Worm (Caenorhabditis elegans) whole organism, L1 larva: ENCODE measurements around the gene Y57G11B.5.

Experiments
- C16A3.4 ChIP-seq: fragments of 150-350 bp; optimal IDR thresholded peaks from 2 replicates; lab custom pipeline; 2014; ENCODE audit warnings: missing biosample characterization, missing genetic modification characterization
- aha-1 ChIP-seq: fragments of 150-350 bp; optimal IDR thresholded peaks from 2 replicates; lab custom pipeline; 2014; ENCODE audit warnings: missing biosample characterization, missing genetic modification characterization
- alr-1 ChIP-seq: fragments of 200-800 bp; sonication (Bioruptor generic); optimal IDR thresholded peaks from 2 replicates; lab custom pipeline; 2018; ENCODE audit warnings: borderline replicate concordance, mild to moderate bottlenecking, missing genetic modification characterization, missing compliant biosample characterization
- ama-1 ChIP-seq: fragments of 150-350 bp; optimal IDR thresholded peaks from 2 replicates; lab custom pipeline; 2014
- blmp-1 ChIP-seq: fragments of 150-350 bp; optimal IDR thresholded peaks from 2 replicates; lab custom pipeline; 2014; ENCODE audit warnings: missing biosample characterization, missing genetic modification characterization
- ceh-90 ChIP-seq: sonication (generic microtip); optimal IDR thresholded peaks from 2 replicates; lab custom pipeline; 2016; ENCODE audit warnings: missing genetic modification characterization, missing compliant biosample characterization
- efl-1 ChIP-seq, 4 experiments: fragments of 150-350 bp; optimal IDR thresholded peaks in 3 of 4; peaks in 1 of 4; 1 replicate in 1 of 4; 2 replicates in 3 of 4; lab custom pipeline; 2014; ENCODE audit warnings: missing biosample characterization in 2 of 4, missing genetic modification characterization in 2 of 4, missing genetic modification reagents in 2 of 4
- egl-27 ChIP-seq, 2 experiments: fragments of 150-350 bp in 1 of 2; sonication (generic microtip); optimal IDR thresholded peaks; 3 replicates each; lab custom pipeline; 2017 to 2018; ENCODE audit warnings: missing biosample characterization in 2 of 2, missing genetic modification characterization in 2 of 2, missing genetic modification reagents in 2 of 2
- elt-2 ChIP-seq: sonication (generic microtip); optimal IDR thresholded peaks from 2 replicates; lab custom pipeline; 2016; ENCODE audit warnings: missing genetic modification characterization, mild to moderate bottlenecking, inconsistent platforms, missing compliant biosample characterization, missing genetic modification reagents
- elt-3 ChIP-seq, 6 experiments: fragments of 150-350 bp in 1 of 6; sonication (generic microtip); optimal IDR thresholded peaks; 2 replicates each; lab custom pipeline; 2017 to 2018; ENCODE audit warnings: missing biosample characterization in 6 of 6, missing genetic modification characterization in 6 of 6, inconsistent platforms in 1 of 6
- fkh-10 ChIP-seq: sonication (generic microtip); optimal IDR thresholded peaks from 2 replicates; lab custom pipeline; 2017; ENCODE audit warnings: missing biosample characterization, missing genetic modification reagents, missing genetic modification characterization
- fos-1 ChIP-seq: fragments of 150-350 bp; optimal IDR thresholded peaks from 2 replicates; lab custom pipeline; 2014; ENCODE audit warnings: missing biosample characterization, missing genetic modification characterization
- grh-1 ChIP-seq: fragments of 200-800 bp; sonication (Bioruptor generic); IDR thresholded peaks from 2 replicates; pipeline ENCODE4 v1.3.6; 2022; ENCODE audit warnings: missing genetic modification reagents, missing genetic modification characterization, missing compliant biosample characterization
- hlh-17 ChIP-seq: fragments of 200-800 bp; sonication (Bioruptor generic); optimal IDR thresholded peaks from 2 replicates; lab custom pipeline; 2018; ENCODE audit warnings: missing genetic modification characterization, mild to moderate bottlenecking, missing compliant biosample characterization, moderate library complexity, borderline replicate concordance
- hlh-4 ChIP-seq: sonication (generic microtip); optimal IDR thresholded peaks from 2 replicates; lab custom pipeline; 2016; ENCODE audit warnings: mild to moderate bottlenecking, missing genetic modification characterization, missing compliant biosample characterization
- hpl-2 ChIP-seq: fragments of 150-350 bp; optimal IDR thresholded peaks from 2 replicates; lab custom pipeline; 2014; ENCODE audit warnings: missing biosample characterization, missing genetic modification reagents, missing genetic modification characterization
- irx-1 ChIP-seq: sonication (generic microtip); optimal IDR thresholded peaks from 2 replicates; lab custom pipeline; 2016; ENCODE audit warnings: missing genetic modification characterization, missing compliant biosample characterization
- isw-1 ChIP-seq: fragments of 200-800 bp; sonication (Bioruptor generic); IDR thresholded peaks from 2 replicates; pipeline ENCODE4 v1.3.6; 2022; ENCODE audit warnings: missing genetic modification characterization, missing compliant biosample characterization
- jun-1 ChIP-seq: fragments of 150-350 bp; optimal IDR thresholded peaks from 2 replicates; lab custom pipeline; 2014; ENCODE audit warnings: missing biosample characterization, missing genetic modification reagents, missing genetic modification characterization
- lin-14 ChIP-seq: fragments of 200-800 bp; sonication (Bioruptor generic); optimal IDR thresholded peaks from 2 replicates; lab custom pipeline; 2018; ENCODE audit warnings: mild to moderate bottlenecking, missing genetic modification characterization, moderate library complexity, missing compliant biosample characterization
- lin-15B ChIP-seq: fragments of 150-350 bp; sonication (generic microtip); optimal IDR thresholded peaks from 3 replicates; lab custom pipeline; 2014; ENCODE audit warnings: missing biosample characterization, missing genetic modification characterization
- lin-35 ChIP-seq, 2 experiments: fragments of 150-350 bp; optimal IDR thresholded peaks; 2 replicates each; lab custom pipeline; 2014; ENCODE audit warnings: missing biosample characterization in 2 of 2, missing genetic modification characterization in 2 of 2, missing genetic modification reagents in 2 of 2
- mdl-1 ChIP-seq, 2 experiments: fragments of 150-350 bp; optimal IDR thresholded peaks; 2 replicates each; lab custom pipeline; 2014 to 2017; ENCODE audit warnings: missing biosample characterization in 2 of 2, missing genetic modification characterization in 2 of 2, inconsistent platforms in 1 of 2
- mep-1 ChIP-seq: fragments of 150-350 bp; optimal IDR thresholded peaks from 2 replicates; lab custom pipeline; 2014; ENCODE audit warnings: missing biosample characterization, missing genetic modification characterization
- nhr-12 ChIP-seq: sonication (generic microtip); optimal IDR thresholded peaks from 2 replicates; lab custom pipeline; 2017; ENCODE audit warnings: missing biosample characterization, missing genetic modification characterization
- nhr-20 ChIP-seq: sonication (generic microtip); optimal IDR thresholded peaks from 2 replicates; lab custom pipeline; 2016; ENCODE audit warnings: mild to moderate bottlenecking, missing genetic modification characterization, missing compliant biosample characterization
- nhr-28 ChIP-seq: fragments of 150-350 bp; optimal IDR thresholded peaks from 2 replicates; lab custom pipeline; 2014; ENCODE audit warnings: missing biosample characterization, missing genetic modification characterization
- nhr-71 ChIP-seq: sonication (generic microtip); optimal IDR thresholded peaks from 2 replicates; lab custom pipeline; 2016; ENCODE audit warnings: mild to moderate bottlenecking, missing genetic modification characterization, moderate library complexity, missing compliant biosample characterization
- nhr-85 ChIP-seq: sonication (generic microtip); peaks from one replicate; lab custom pipeline; 2016; ENCODE audit warnings: missing genetic modification characterization, inconsistent platforms, missing compliant biosample characterization
- nhr-90 ChIP-seq: sonication (generic microtip); optimal IDR thresholded peaks from 2 replicates; lab custom pipeline; 2016; ENCODE audit warnings: mild to moderate bottlenecking, missing genetic modification characterization, missing compliant biosample characterization; ENCODE audit not compliant: poor library complexity
- pag-3 ChIP-seq: sonication (generic microtip); optimal IDR thresholded peaks from 2 replicates; lab custom pipeline; 2017; ENCODE audit warnings: missing genetic modification characterization, mild to moderate bottlenecking, missing compliant biosample characterization, antibody characterized with exemption, borderline replicate concordance; ENCODE audit not compliant: insufficient read depth
- rnt-1 ChIP-seq: sonication (generic microtip); optimal IDR thresholded peaks from 2 replicates; lab custom pipeline; 2016; ENCODE audit warnings: mild to moderate bottlenecking, missing genetic modification characterization, moderate library complexity, missing compliant biosample characterization
- skn-1 ChIP-seq: fragments of 150-350 bp; optimal IDR thresholded peaks from 2 replicates; lab custom pipeline; 2014; ENCODE audit warnings: missing biosample characterization, missing genetic modification characterization
- snpc-4 ChIP-seq: fragments of 150-350 bp; optimal IDR thresholded peaks from 2 replicates; lab custom pipeline; 2014; ENCODE audit warnings: missing biosample characterization, missing genetic modification characterization
- snu-23 ChIP-seq: sonication (generic microtip); optimal IDR thresholded peaks from 2 replicates; lab custom pipeline; 2016; ENCODE audit warnings: missing genetic modification characterization, missing compliant biosample characterization
- tbx-2 ChIP-seq: sonication (generic microtip); optimal IDR thresholded peaks from 2 replicates; lab custom pipeline; 2016; ENCODE audit warnings: missing genetic modification characterization, missing compliant biosample characterization
- tlp-1 ChIP-seq: fragments of 150-350 bp; optimal IDR thresholded peaks from 2 replicates; lab custom pipeline; 2014; ENCODE audit warnings: missing biosample characterization, missing genetic modification characterization
- unc-130 ChIP-seq: fragments of 150-350 bp; optimal IDR thresholded peaks from 2 replicates; lab custom pipeline; 2017; ENCODE audit warnings: missing biosample characterization, missing genetic modification characterization, inconsistent platforms
- zag-1 ChIP-seq: fragments of 150-350 bp; optimal IDR thresholded peaks from 2 replicates; lab custom pipeline; 2014; ENCODE audit warnings: missing biosample characterization, missing genetic modification characterization
- ztf-11 ChIP-seq, 2 experiments: sonication (generic microtip); optimal IDR thresholded peaks; 2 replicates each; lab custom pipeline; 2016 to 2017; ENCODE audit warnings: missing genetic modification characterization in 2 of 2, missing biosample characterization in 1 of 2, missing compliant biosample characterization in 1 of 2

Gene Y57G11B.5

DNA sequence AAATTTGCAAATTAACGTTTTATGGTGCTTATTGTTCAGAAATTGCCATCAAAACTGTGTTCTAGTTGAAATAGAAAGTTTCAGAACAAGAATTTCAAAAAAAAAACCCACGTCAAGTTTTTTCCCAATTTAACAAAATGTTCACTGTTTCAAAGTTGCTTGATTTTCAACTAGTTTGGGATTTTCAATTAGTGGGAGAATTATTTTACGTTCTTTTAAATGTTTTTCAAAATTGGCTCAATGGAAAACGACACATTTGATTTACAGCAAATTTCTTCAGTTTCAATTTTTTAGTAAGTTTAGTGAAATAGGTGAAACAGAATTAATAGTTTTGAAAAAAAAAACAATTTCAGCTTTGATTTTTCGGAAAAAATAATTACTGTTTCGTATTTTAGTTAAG lies 34.0 kb downstream of the Y57G11B.5 start:
- TF ChIP-seq efl-1 (optimal IDR thresholded peaks at IDR 0.05; lab: Kevin White, UChicago) (no peak), efl-1 (GFP tag; optimal IDR thresholded peaks at IDR 0.05 in 1 of 2; lab: Kevin White, UChicago) (peak in 1 of 2 experiments; percentile 54), pag-3 (tag; lab: Kevin White, UChicago) (no peak)

DNA sequence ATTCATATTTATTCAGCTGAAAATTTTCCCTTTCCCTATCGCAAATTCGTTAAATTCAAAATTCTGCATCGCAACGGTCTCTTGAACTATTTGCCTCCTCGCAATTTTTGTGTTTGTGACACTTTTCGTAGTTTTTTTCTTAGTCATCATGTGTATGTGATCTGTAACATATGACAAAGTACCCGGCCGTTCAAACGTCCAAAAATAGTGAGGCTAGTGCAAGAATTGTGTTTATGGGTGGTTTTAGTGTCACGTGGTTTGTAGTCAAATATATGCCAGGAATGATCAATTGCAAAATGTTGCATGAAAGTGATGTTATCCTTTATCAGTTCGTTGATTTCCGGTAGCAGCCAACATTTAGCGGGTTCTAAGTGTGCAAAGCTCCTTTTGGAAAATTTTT lies 35.2 kb downstream of the Y57G11B.5 start:
- TF ChIP-seq hlh-4 (tag; lab: Kevin White, UChicago) = no peak
- TF ChIP-seq ama-1 (lab: Kevin White, UChicago) = no peak
- TF ChIP-seq snu-23 (GFP tag; lab: Kevin White, UChicago) = peak; percentile 30
- peak; percentile 56 for TF ChIP-seq nhr-71
- peak in 1 of 2 experiments; percentile 8 for TF ChIP-seq mdl-1 (tag; optimal IDR thresholded peaks at IDR 0.05; lab: Kevin White, UChicago)
- TF ChIP-seq nhr-90 (tag; lab: Kevin White, UChicago) = peak; percentile 1
- no peak for TF ChIP-seq C16A3.4 (tag; lab: Kevin White, UChicago)
- no peak for TF ChIP-seq tbx-2 (tag; lab: Kevin White, UChicago)
- peak; percentile 24 for TF ChIP-seq lin-14 (GFP tag; lab: Kevin White, UChicago)
- TF ChIP-seq jun-1 (tag; lab: Kevin White, UChicago) = peak; percentile 37
- no peak for TF ChIP-seq aha-1
- TF ChIP-seq lin-35 (GFP tag; optimal IDR thresholded peaks at IDR 0.05; lab: Kevin White, UChicago) = peak in 1 of 2 experiments; percentile 69
- TF ChIP-seq skn-1 (tag; lab: Kevin White, UChicago) = peak; percentile 72
- TF ChIP-seq hpl-2 (GFP tag; lab: Kevin White, UChicago) = no peak
- peak; percentile 84 for TF ChIP-seq nhr-85
- TF ChIP-seq snpc-4 (tag; lab: Kevin White, UChicago) = no peak
- TF ChIP-seq nhr-20 (tag; lab: Kevin White, UChicago) = peak; percentile 68
- TF ChIP-seq tlp-1 (tag; lab: Kevin White, UChicago) = no peak
- TF ChIP-seq rnt-1 (tag; lab: Kevin White, UChicago) = no peak
- TF ChIP-seq elt-2 = peak; percentile 18
- no peak for TF ChIP-seq egl-27 (tag; optimal IDR thresholded peaks at IDR 0.05; lab: Kevin White, UChicago)
- TF ChIP-seq alr-1 (tag; lab: Kevin White, UChicago) = no peak
- TF ChIP-seq isw-1 (GFP tag; lab: Robert Waterston, UW) = no peak
- TF ChIP-seq elt-3 (tag; optimal IDR thresholded peaks at IDR 0.05; lab: Kevin White, UChicago) = peak in 1 of 6 experiments; percentile 22
- no peak for TF ChIP-seq nhr-28 (tag; lab: Kevin White, UChicago)
- TF ChIP-seq ztf-11 (tag; optimal IDR thresholded peaks at IDR 0.05; lab: Kevin White, UChicago) = no peak
- no peak for TF ChIP-seq zag-1 (tag; lab: Kevin White, UChicago)
- no peak for TF ChIP-seq nhr-12 (tag; lab: Kevin White, UChicago)
- peak; percentile 19 for TF ChIP-seq blmp-1 (tag; lab: Kevin White, UChicago)
- TF ChIP-seq mep-1 (tag; lab: Kevin White, UChicago) = peak; percentile 33
- no peak for TF ChIP-seq hlh-17 (GFP tag; lab: Kevin White, UChicago)
- TF ChIP-seq fkh-10 = no peak
- TF ChIP-seq grh-1 (GFP tag; lab: Robert Waterston, UW) = no peak
- no peak for TF ChIP-seq fos-1
- no peak for TF ChIP-seq ceh-90 (tag; lab: Kevin White, UChicago)
- no peak for TF ChIP-seq unc-130
- no peak for TF ChIP-seq lin-15B (tag; lab: Kevin White, UChicago)
- no peak for TF ChIP-seq irx-1 (tag; lab: Kevin White, UChicago)
- TF ChIP-seq, all 84 proteins: peak for 14
